Worm (Caenorhabditis elegans) whole organism, late embryonic: ENCODE data around the gene F47B8.18.
A peak's percentile ranks its signal among the peaks of the same experiment; 100 is the strongest.

Experiments
- C08G9.2 ChIP-seq: sonication (generic microtip); optimal IDR thresholded peaks from 2 replicates; lab custom pipeline; 2016; ENCODE audit warnings: mild to moderate bottlenecking, missing genetic modification characterization, moderate library complexity, missing compliant biosample characterization
- F13H6.1 ChIP-seq: sonication (generic microtip); optimal IDR thresholded peaks from 2 replicates; lab custom pipeline; 2016; ENCODE audit warnings: missing genetic modification characterization, missing compliant biosample characterization
- Y22D7AL.16 ChIP-seq: sonication (generic microtip); optimal IDR thresholded peaks from 2 replicates; lab custom pipeline; 2016; ENCODE audit warnings: missing genetic modification characterization, missing compliant biosample characterization
- ahr-1 ChIP-seq: sonication (generic microtip); optimal IDR thresholded peaks from 2 replicates; lab custom pipeline; 2016; ENCODE audit warnings: missing genetic modification characterization, missing compliant biosample characterization
- ceh-18 ChIP-seq: sonication (generic microtip); optimal IDR thresholded peaks from 2 replicates; lab custom pipeline; 2016; ENCODE audit warnings: missing genetic modification characterization, missing compliant biosample characterization
- ceh-2 ChIP-seq: sonication (generic microtip); optimal IDR thresholded peaks from 2 replicates; lab custom pipeline; 2016; ENCODE audit warnings: missing genotype, missing genetic modification characterization, missing compliant biosample characterization
- ceh-34 ChIP-seq: sonication (generic microtip); optimal IDR thresholded peaks from 2 replicates; lab custom pipeline; 2016; ENCODE audit warnings: mild to moderate bottlenecking, missing genetic modification characterization, missing compliant biosample characterization
- ceh-48 ChIP-seq: sonication (generic microtip); optimal IDR thresholded peaks from 2 replicates; lab custom pipeline; 2016; ENCODE audit warnings: missing genetic modification characterization, inconsistent platforms, missing compliant biosample characterization
- ceh-6 ChIP-seq: fragments of 200-800 bp; sonication (Bioruptor generic); optimal IDR thresholded peaks from 2 replicates; lab custom pipeline; 2018; ENCODE audit warnings: mild to moderate bottlenecking, missing genetic modification characterization, missing compliant biosample characterization
- ceh-9 ChIP-seq: sonication (generic microtip); optimal IDR thresholded peaks from 2 replicates; lab custom pipeline; 2016; ENCODE audit warnings: mild to moderate bottlenecking, missing genetic modification characterization, inconsistent platforms, missing compliant biosample characterization
- elt-2 ChIP-seq: sonication (generic microtip); optimal IDR thresholded peaks from 2 replicates; lab custom pipeline; 2016; ENCODE audit warnings: missing genetic modification reagents, missing genetic modification characterization, missing compliant biosample characterization
- ets-4 ChIP-seq: sonication (generic microtip); optimal IDR thresholded peaks from 2 replicates; lab custom pipeline; 2016; ENCODE audit warnings: missing genetic modification characterization, missing compliant biosample characterization
- hlh-15 ChIP-seq: sonication (generic microtip); optimal IDR thresholded peaks from 2 replicates; lab custom pipeline; 2016; ENCODE audit warnings: missing genetic modification characterization, missing compliant biosample characterization
- hlh-30 ChIP-seq: sonication (generic microtip); optimal IDR thresholded peaks from 2 replicates; lab custom pipeline; 2017; ENCODE audit warnings: antibody characterized with exemption, missing genetic modification characterization, missing compliant biosample characterization; ENCODE audit not compliant: insufficient read depth
- lin-11 ChIP-seq: fragments of 200-800 bp; sonication (Bioruptor generic); optimal IDR thresholded peaks from 2 replicates; lab custom pipeline; 2018; ENCODE audit warnings: mild to moderate bottlenecking, missing genetic modification characterization, missing compliant biosample characterization
- nhr-11 ChIP-seq: fragments of 150-350 bp; optimal IDR thresholded peaks from 2 replicates; lab custom pipeline; 2014; ENCODE audit warnings: missing biosample characterization, missing genetic modification characterization
- nhr-232 ChIP-seq: sonication (generic microtip); optimal IDR thresholded peaks from 2 replicates; lab custom pipeline; 2016; ENCODE audit warnings: missing genetic modification characterization, missing compliant biosample characterization
- odd-2 ChIP-seq: sonication (generic microtip); optimal IDR thresholded peaks from 2 replicates; lab custom pipeline; 2017; ENCODE audit warnings: antibody characterized with exemption, mild to moderate bottlenecking, missing genetic modification characterization, missing compliant biosample characterization
- pag-3 ChIP-seq: sonication (generic microtip); optimal IDR thresholded peaks from 2 replicates; lab custom pipeline; 2016; ENCODE audit warnings: missing compliant biosample characterization, missing genetic modification characterization, borderline replicate concordance
- pat-9 ChIP-seq: fragments of 200-800 bp; sonication (Bioruptor generic); optimal IDR thresholded peaks from 2 replicates; lab custom pipeline; 2018; ENCODE audit warnings: mild to moderate bottlenecking, missing genetic modification characterization, moderate library complexity, missing compliant biosample characterization
- pax-1 ChIP-seq: fragments of 150-350 bp; optimal IDR thresholded peaks from 2 replicates; lab custom pipeline; 2014; ENCODE audit warnings: missing biosample characterization, missing genetic modification characterization
- pha-2 ChIP-seq: sonication (generic microtip); optimal IDR thresholded peaks from 2 replicates; lab custom pipeline; 2017; ENCODE audit warnings: mild to moderate bottlenecking, missing genetic modification characterization, missing compliant biosample characterization
- ref-2 ChIP-seq: sonication (generic microtip); optimal IDR thresholded peaks from 2 replicates; lab custom pipeline; 2016; ENCODE audit warnings: missing genetic modification characterization, missing compliant biosample characterization
- rnt-1 ChIP-seq: sonication (generic microtip); optimal IDR thresholded peaks from 2 replicates; lab custom pipeline; 2016; ENCODE audit warnings: missing genetic modification characterization, missing compliant biosample characterization
- sdc-2 ChIP-seq: sonication (generic microtip); optimal IDR thresholded peaks from 2 replicates; lab custom pipeline; 2016; ENCODE audit warnings: missing genotype, missing genetic modification characterization, missing compliant biosample characterization
- sox-2 ChIP-seq: fragments of 200-800 bp; sonication (Bioruptor generic); IDR thresholded peaks from 2 replicates; pipeline ENCODE4 v1.3.6; 2022; ENCODE audit warnings: missing genetic modification reagents, missing genetic modification characterization, missing compliant biosample characterization
- syd-9 ChIP-seq: sonication (generic microtip); optimal IDR thresholded peaks from 2 replicates; lab custom pipeline; 2016; ENCODE audit warnings: mild to moderate bottlenecking, missing genetic modification characterization, moderate library complexity, missing compliant biosample characterization
- tbx-2 ChIP-seq: sonication (generic microtip); optimal IDR thresholded peaks from 2 replicates; lab custom pipeline; 2016; ENCODE audit warnings: missing genetic modification characterization, missing compliant biosample characterization
- tbx-7 ChIP-seq: sonication (generic microtip); optimal IDR thresholded peaks from 2 replicates; lab custom pipeline; 2016; ENCODE audit warnings: missing genotype, missing genetic modification characterization, missing compliant biosample characterization
- ttx-3 ChIP-seq: sonication (generic microtip); optimal IDR thresholded peaks from 2 replicates; lab custom pipeline; 2016; ENCODE audit warnings: missing genetic modification reagents, missing genetic modification characterization, missing compliant biosample characterization
- unc-3 ChIP-seq, 2 experiments: fragments of 200-800 bp in 1 of 2; sonication (Bioruptor generic) in 1 of 2; sonication (generic microtip) in 1 of 2; conservative IDR thresholded peaks in 1 of 2; optimal IDR thresholded peaks in 1 of 2; 2 replicates each; pipeline versions ENCODE4 v1.3.6 to Lab custom; 2016 to 2022; ENCODE audit warnings: missing compliant biosample characterization in 2 of 2, missing genetic modification characterization in 2 of 2, missing genetic modification reagents in 1 of 2
- unc-42 ChIP-seq: sonication (generic microtip); optimal IDR thresholded peaks from 2 replicates; lab custom pipeline; 2016; ENCODE audit warnings: missing genotype, missing genetic modification characterization, missing compliant biosample characterization
- unc-55 ChIP-seq: sonication (generic microtip); optimal IDR thresholded peaks from 2 replicates; lab custom pipeline; 2017; ENCODE audit warnings: missing biosample characterization, missing genetic modification reagents, missing genetic modification characterization
- ztf-16 ChIP-seq: sonication (generic microtip); optimal IDR thresholded peaks from 2 replicates; lab custom pipeline; 2017; ENCODE audit warnings: missing genetic modification characterization, missing compliant biosample characterization

Gene F47B8.18

DNA sequence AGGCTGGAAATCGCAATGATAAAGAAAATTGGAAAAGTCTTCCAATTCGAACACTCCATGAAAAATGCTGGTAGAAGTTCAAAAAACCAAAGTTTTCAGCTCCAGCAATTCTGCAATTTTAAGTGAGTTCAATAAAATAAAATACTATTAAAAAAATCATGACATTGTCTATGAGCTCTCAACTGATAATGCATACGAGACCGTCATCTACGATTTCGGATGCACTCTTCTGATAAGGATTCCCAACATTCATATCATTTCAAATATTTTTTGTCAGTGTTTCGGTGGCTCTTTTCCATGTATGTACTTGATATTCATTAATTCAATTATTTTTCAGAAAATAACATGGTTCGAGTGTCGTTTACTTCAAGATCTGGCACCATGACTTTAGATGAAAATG is 24.2 kb downstream of the F47B8.18 start, which contains the start of gene F14D7.6:
F14D7.6 (plus strand) TSS at position 338 of the 400 bp plus-strand sequence.
- TF ChIP-seq ceh-18 (tag; lab: Kevin White, UChicago) (no peak), syd-9 (no peak), elt-2 (tag; lab: Kevin White, UChicago) (peak; percentile 21), rnt-1 (no peak)

DNA sequence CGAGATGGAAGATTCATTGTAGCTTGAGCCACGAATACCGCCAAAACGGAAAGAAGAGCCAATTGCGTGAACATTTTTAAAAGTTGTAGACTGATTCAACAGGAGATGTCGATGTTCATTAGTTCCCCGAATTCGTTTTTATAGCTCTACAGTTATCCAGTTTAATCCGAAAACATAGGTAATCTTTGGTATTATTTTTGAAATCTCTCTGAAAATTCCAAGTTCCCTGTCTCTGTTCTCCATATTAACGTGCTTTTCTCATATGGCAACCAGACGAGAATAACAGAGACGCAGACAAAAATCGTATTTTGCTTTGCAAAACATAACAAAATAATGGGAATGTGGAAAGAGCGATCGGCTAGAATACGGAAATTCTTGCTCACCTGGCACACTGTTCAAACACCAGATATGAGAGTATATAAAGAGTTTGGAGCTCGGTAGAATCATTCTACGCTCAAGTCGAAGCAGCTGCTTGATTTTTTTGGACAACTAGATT is 25.6 kb downstream of the F47B8.18 start, which contains the start of the genes spig-3 and F14D7.12:
spig-3 (minus strand) TSS at position 101 of the 496 bp plus-strand sequence.
F14D7.12 (plus strand) TSS at position 446 of the 496 bp plus-strand sequence.
- no peak for TF ChIP-seq pag-3
- TF ChIP-seq, all 69 proteins: peak for 0

DNA sequence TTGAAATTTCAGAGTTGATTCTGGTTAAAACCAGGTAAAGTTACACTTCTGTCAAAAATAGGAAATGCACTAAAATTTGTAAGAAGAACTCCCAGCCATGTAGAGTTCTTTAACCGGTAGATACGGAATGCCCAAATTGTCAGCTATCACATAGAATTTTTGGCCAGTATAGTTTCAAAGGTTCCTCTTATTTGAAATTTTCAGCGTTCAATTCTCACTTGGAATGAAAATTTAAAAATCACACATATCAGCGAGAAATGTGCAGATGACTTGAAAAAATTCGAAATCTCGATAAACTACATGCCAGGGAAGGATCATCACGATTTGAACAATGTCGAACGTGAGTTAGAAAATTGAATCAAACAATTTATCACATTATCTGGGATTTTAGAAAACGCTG is 28.8 kb downstream of the F47B8.18 start, which contains the start of gene F14D7.3:
F14D7.3 (plus strand) TSS at position 301 of the 400 bp plus-strand sequence.
- no peak for TF ChIP-seq unc-3 (GFP tag; conservative IDR thresholded peaks at IDR 0.05; lab: Robert Waterston, UW)
- TF ChIP-seq unc-3 (tag; optimal IDR thresholded peaks at IDR 0.05; lab: Kevin White, UChicago) = no peak
- no peak for TF ChIP-seq hlh-30 (tag; lab: Kevin White, UChicago)
- no peak for TF ChIP-seq ceh-9 (tag; lab: Kevin White, UChicago)
- no peak for TF ChIP-seq tbx-7

DNA sequence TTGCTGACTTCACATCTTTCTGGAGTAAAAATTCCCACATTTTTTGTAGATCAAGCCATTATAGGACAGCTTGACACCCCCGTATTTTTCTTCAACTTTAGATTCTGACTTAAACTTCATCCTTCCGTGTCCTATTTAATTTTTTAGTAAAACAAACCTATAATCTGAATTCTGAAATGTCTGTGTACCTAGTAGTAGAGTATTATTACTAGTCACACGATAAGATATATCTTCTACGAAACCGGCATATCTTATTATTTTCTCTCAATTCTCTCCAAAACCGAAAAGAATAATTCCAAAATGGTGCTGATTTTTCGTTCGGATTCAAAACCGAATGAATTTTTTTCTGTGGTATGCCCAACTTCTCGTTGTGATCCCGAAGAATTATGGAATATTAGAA is 30.9 kb downstream of the F47B8.18 start, which contains the start of gene F14D7.9:
F14D7.9 (plus strand) TSS at position 301 of the 400 bp plus-strand sequence.
- TF ChIP-seq ceh-6 (no peak), nhr-11 (tag; lab: Kevin White, UChicago) (no peak), ztf-16 (tag; lab: Kevin White, UChicago) (no peak), nhr-232 (tag; lab: Kevin White, UChicago) (no peak), ceh-34 (tag; lab: Kevin White, UChicago) (no peak), F13H6.1 (tag; lab: Kevin White, UChicago) (no peak), ceh-48 (tag; lab: Kevin White, UChicago) (no peak), hlh-15 (no peak), ets-4 (tag; lab: Kevin White, UChicago) (no peak), unc-42 (tag; lab: Kevin White, UChicago) (no peak), odd-2 (no peak)

DNA sequence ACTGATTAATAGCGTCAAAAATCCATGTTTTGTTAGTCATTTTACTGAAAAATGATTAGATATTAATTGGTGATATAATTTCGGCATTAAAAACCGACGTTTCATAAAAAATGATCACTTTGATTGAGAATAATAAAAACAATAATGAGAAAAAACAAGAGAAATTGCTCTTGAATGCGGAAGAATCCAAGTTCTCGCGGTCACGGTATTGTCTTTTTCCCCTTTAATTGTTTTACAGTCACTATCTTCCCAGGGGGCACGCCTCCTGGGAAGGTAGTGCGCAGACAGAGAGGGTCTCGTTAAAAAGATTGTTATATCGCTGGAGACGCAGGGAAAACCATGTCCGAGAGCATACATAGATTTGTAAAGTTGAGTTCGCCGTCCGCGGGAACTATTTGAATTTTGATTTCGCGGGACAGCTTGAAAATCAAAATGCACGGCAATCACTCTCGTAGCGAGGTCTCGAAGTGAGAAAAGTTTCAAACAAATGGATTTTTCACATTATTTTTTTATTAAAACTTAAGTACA is 31.5 kb downstream of the F47B8.18 start, which contains the start of gene F14D7.2:
F14D7.2 (minus strand) TSS at position 51 of the 528 bp plus-strand sequence.
- TF ChIP-seq ttx-3 (tag; lab: Kevin White, UChicago) = no peak
- no peak for TF ChIP-seq ceh-2 (tag; lab: Kevin White, UChicago)
- TF ChIP-seq lin-11 (tag; lab: Kevin White, UChicago) = no peak
- TF ChIP-seq nhr-232 (tag; lab: Kevin White, UChicago) = no peak
- TF ChIP-seq unc-42 (tag; lab: Kevin White, UChicago) = no peak
- no peak for TF ChIP-seq ceh-48 (tag; lab: Kevin White, UChicago)
- TF ChIP-seq ceh-18 (tag; lab: Kevin White, UChicago) = no peak
- TF ChIP-seq elt-2 (tag; lab: Kevin White, UChicago) = no peak
- no peak for TF ChIP-seq syd-9
- TF ChIP-seq ahr-1 (tag; lab: Kevin White, UChicago) = no peak
- no peak for TF ChIP-seq tbx-2
- no peak for TF ChIP-seq sdc-2 (tag; lab: Kevin White, UChicago)
- no peak for TF ChIP-seq C08G9.2
- TF ChIP-seq pat-9 (tag; lab: Kevin White, UChicago) = no peak
- TF ChIP-seq pax-1 (tag; lab: Kevin White, UChicago) = no peak
- no peak for TF ChIP-seq rnt-1
- no peak for TF ChIP-seq ceh-34 (tag; lab: Kevin White, UChicago)

DNA sequence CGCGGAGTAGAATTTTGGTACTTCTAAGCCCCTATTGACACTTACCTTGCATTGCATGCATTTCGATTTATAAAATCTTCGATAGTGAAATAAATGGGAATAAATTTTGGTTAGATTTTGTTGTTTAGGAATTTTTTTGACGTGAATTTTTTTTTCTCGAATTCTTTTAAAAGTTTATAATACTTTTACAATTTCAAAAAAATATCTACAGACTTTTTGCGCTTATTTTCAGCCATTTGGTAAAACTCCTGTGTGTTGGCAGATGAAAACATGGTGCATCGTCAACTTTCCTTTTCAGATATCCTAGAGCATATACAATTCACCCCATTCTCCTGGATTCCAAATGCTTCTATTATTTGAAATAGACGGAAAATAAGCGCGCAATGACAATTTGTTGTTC is 34.6 kb downstream of the F47B8.18 start, which contains the start of gene F14D7.18:
F14D7.18 (minus strand) TSS at position 101 of the 400 bp plus-strand sequence.
- TF ChIP-seq Y22D7AL.16 (tag; lab: Kevin White, UChicago) = no peak
- TF ChIP-seq sox-2 (GFP tag; lab: Robert Waterston, UW) = no peak
- TF ChIP-seq pha-2 (tag; lab: Kevin White, UChicago) = no peak
- no peak for TF ChIP-seq sdc-2 (tag; lab: Kevin White, UChicago)
- TF ChIP-seq ref-2 (tag; lab: Kevin White, UChicago) = no peak
- TF ChIP-seq tbx-2 = no peak
- no peak for TF ChIP-seq unc-55 (GFP tag; lab: Kevin White, UChicago)
